Worm (Caenorhabditis elegans) whole organism, L4/young adult: ENCODE results near the gene srw-14.
"Not testable (repeated sequence)": the region's sequence is repeated elsewhere in the genome, so short reads cannot be mapped to it uniquely, and the experiment has no call there.

Source experiments
- W03F9.2 ChIP-seq: fragments of 150-350 bp; optimal IDR thresholded peaks from 2 replicates; lab custom pipeline; 2014; ENCODE audit warnings: missing biosample characterization, missing genetic modification characterization
- dao-5 ChIP-seq: sonication (generic microtip); optimal IDR thresholded peaks from 2 replicates; lab custom pipeline; 2016; ENCODE audit warnings: missing genotype, missing genetic modification characterization, moderate library complexity, missing compliant biosample characterization
- him-1 ChIP-seq: sonication (generic microtip); optimal IDR thresholded peaks from 2 replicates; lab custom pipeline; 2016; ENCODE audit warnings: missing genotype, missing genetic modification reagents, missing genetic modification characterization, missing compliant biosample characterization

srw-14 gene

ce11 chrV:15244456-15244855, 18.7 kb downstream of the srw-14 start, which contains the start of gene kin-30:
Gene kin-30 (plus strand): TSS chrV:15244756.
- TF ChIP-seq dao-5 (no peak), him-1 (no peak), W03F9.2 (tag; lab: Kevin White, UChicago) (no peak)

ce11 chrV:15250304-15250703, 24.6 kb downstream of the srw-14 start, which contains the start of gene srd-28:
Gene srd-28 (plus strand): TSS chrV:15250604.
- not testable (repeated sequence) for TF ChIP-seq dao-5; W03F9.2 (tag; lab: Kevin White, UChicago); him-1

ce11 chrV:15252082-15252481, 26.3 kb downstream of the srw-14 start, which contains the start of gene srbc-76:
Gene srbc-76 (plus strand): TSS chrV:15252382.
- TF ChIP-seq W03F9.2 (tag; lab: Kevin White, UChicago) (no peak), him-1 (no peak)

ce11 chrV:15253529-15253928, 27.8 kb downstream of the srw-14 start, which contains the start of gene srbc-75:
Gene srbc-75 (plus strand): TSS chrV:15253829.
- TF ChIP-seq W03F9.2 (tag; lab: Kevin White, UChicago) = no peak
- TF ChIP-seq dao-5 = no peak
- no peak for TF ChIP-seq him-1

- not testable (repeated sequence) for TF ChIP-seq him-1; dao-5; W03F9.2 (tag; lab: Kevin White, UChicago)
Measured at ce11 chrV:15256669-15257068, 30.9 kb downstream of the srw-14 start, which contains the start of gene srsx-39. Gene srsx-39 (minus strand): TSS chrV:15256769.

ce11 chrV:15259049-15259448, 33.3 kb downstream of the srw-14 start, which contains the start of gene srsx-37:
Gene srsx-37 (minus strand): TSS chrV:15259149.
- TF ChIP-seq him-1 = no peak
- no peak for TF ChIP-seq W03F9.2 (tag; lab: Kevin White, UChicago)
- no peak for TF ChIP-seq dao-5

ce11 chrV:15259904-15260303, 34.2 kb downstream of the srw-14 start, which contains the start of gene M01B2.8:
Gene M01B2.8 (plus strand): TSS chrV:15260204.
- no peak for TF ChIP-seq W03F9.2 (tag; lab: Kevin White, UChicago)

ce11 chrV:15262336-15262735, 36.6 kb downstream of the srw-14 start, which contains the start of gene M01B2.10:
Gene M01B2.10 (minus strand): TSS chrV:15262436.
- not testable (repeated sequence) for TF ChIP-seq him-1; dao-5; W03F9.2 (tag; lab: Kevin White, UChicago)

- TF ChIP-seq W03F9.2 (tag; lab: Kevin White, UChicago) (no peak), him-1 (no peak), dao-5 (no peak)
Measured at ce11 chrV:15264131-15264530, 38.4 kb downstream of the srw-14 start, which contains the start of gene M01B2.12. Gene M01B2.12 (minus strand): TSS chrV:15264231.

- no peak for TF ChIP-seq W03F9.2 (tag; lab: Kevin White, UChicago)
- no peak for TF ChIP-seq dao-5
- no peak for TF ChIP-seq him-1
Measured at ce11 chrV:15265814-15266213, 40.1 kb downstream of the srw-14 start, which contains the start of gene M01B2.13. Gene M01B2.13 (minus strand): TSS chrV:15265914.

- no peak for TF ChIP-seq dao-5
Measured at ce11 chrV:15267405-15267804, 41.7 kb downstream of the srw-14 start, which contains the start of gene T10H4.13. Gene T10H4.13 (minus strand): TSS chrV:15267505.

- TF ChIP-seq dao-5 (no peak), him-1 (no peak), W03F9.2 (tag; lab: Kevin White, UChicago) (no peak)
Measured at ce11 chrV:15268302-15268701, 42.6 kb downstream of the srw-14 start, which contains the start of gene srw-22. Gene srw-22 (plus strand): TSS chrV:15268602.

ce11 chrV:15272263-15272662, 46.5 kb downstream of the srw-14 start, which contains the start of gene T10H4.4:
Gene T10H4.4 (minus strand): TSS chrV:15272363.
- TF ChIP-seq dao-5 = no peak
- TF ChIP-seq W03F9.2 (tag; lab: Kevin White, UChicago) = no peak
- no peak for TF ChIP-seq him-1

ce11 chrV:15274757-15275156, 49.0 kb downstream of the srw-14 start, which contains the start of gene srw-16:
Gene srw-16 (minus strand): TSS chrV:15274857.
- no peak for TF ChIP-seq him-1
- TF ChIP-seq dao-5 = no peak
- no peak for TF ChIP-seq W03F9.2 (tag; lab: Kevin White, UChicago)

ce11 chrV:15276915-15277314, 51.2 kb downstream of the srw-14 start, which contains the start of gene srw-17:
Gene srw-17 (minus strand): TSS chrV:15277015.
- TF ChIP-seq him-1 = no peak
- TF ChIP-seq W03F9.2 (tag; lab: Kevin White, UChicago) = no peak
- no peak for TF ChIP-seq dao-5
